Worm (Caenorhabditis elegans): ENCODE measurements around the gene ZK1236.1.

DNA sequence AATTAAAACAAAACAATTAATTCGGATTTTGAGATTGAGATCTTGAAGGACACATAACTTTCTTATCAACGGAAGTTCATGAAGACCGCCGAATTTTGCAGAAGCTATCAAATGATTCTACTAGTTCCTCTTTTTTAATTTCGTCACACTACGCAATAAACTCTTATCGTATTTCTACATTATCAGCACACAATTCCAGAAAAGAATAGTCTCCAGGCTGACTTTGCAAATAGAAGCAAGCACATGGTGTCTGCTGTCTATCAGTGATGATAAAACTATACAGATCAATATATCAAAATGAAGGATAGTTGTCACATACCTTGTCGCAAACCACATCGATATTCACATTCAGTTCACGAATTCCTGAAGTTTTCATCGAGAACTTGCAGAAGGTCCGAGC, 28.6 kb upstream of the ZK1236.1 start:
- TF ChIP-seq him-1 (tag; optimal IDR thresholded peaks at IDR 0.05) (no peak), dao-5 (tag; optimal IDR thresholded peaks at IDR 0.05) (no peak)
